Worm (Caenorhabditis elegans) whole organism, L1 larva: ENCODE data around the gene K01A11.1.

ENCODE experiments used
- C04F5.9 ChIP-seq: sonication (generic microtip); optimal IDR thresholded peaks from 2 replicates; lab custom pipeline; 2016; ENCODE audit warnings: missing genetic modification characterization, missing compliant biosample characterization
- C16A3.4 ChIP-seq: fragments of 150-350 bp; optimal IDR thresholded peaks from 2 replicates; lab custom pipeline; 2014; ENCODE audit warnings: missing biosample characterization, missing genetic modification characterization
- F16B12.6 ChIP-seq: fragments of 150-350 bp; optimal IDR thresholded peaks from 2 replicates; lab custom pipeline; 2014; ENCODE audit warnings: missing biosample characterization, missing genetic modification characterization
- blmp-1 ChIP-seq: fragments of 150-350 bp; optimal IDR thresholded peaks from 2 replicates; lab custom pipeline; 2014; ENCODE audit warnings: missing biosample characterization, missing genetic modification characterization
- efl-1 ChIP-seq, 4 experiments: fragments of 150-350 bp; optimal IDR thresholded peaks in 3 of 4; peaks in 1 of 4; 1 replicate in 1 of 4; 2 replicates in 3 of 4; lab custom pipeline; 2014; ENCODE audit warnings: missing biosample characterization in 2 of 4, missing genetic modification characterization in 2 of 4, missing genetic modification reagents in 2 of 4
- elt-2 ChIP-seq: sonication (generic microtip); optimal IDR thresholded peaks from 2 replicates; lab custom pipeline; 2016; ENCODE audit warnings: missing genetic modification characterization, mild to moderate bottlenecking, inconsistent platforms, missing compliant biosample characterization, missing genetic modification reagents
- elt-3 ChIP-seq, 6 experiments: fragments of 150-350 bp in 1 of 6; sonication (generic microtip); optimal IDR thresholded peaks; 2 replicates each; lab custom pipeline; 2017 to 2018; ENCODE audit warnings: missing biosample characterization in 6 of 6, missing genetic modification characterization in 6 of 6, inconsistent platforms in 1 of 6
- ets-5 ChIP-seq: fragments of 200-800 bp; sonication (Bioruptor generic); IDR thresholded peaks from 2 replicates; pipeline ENCODE4 v1.3.6; 2022; ENCODE audit warnings: missing genetic modification characterization, missing compliant biosample characterization
- fkh-10 ChIP-seq: sonication (generic microtip); optimal IDR thresholded peaks from 2 replicates; lab custom pipeline; 2017; ENCODE audit warnings: missing biosample characterization, missing genetic modification reagents, missing genetic modification characterization
- hlh-17 ChIP-seq: fragments of 200-800 bp; sonication (Bioruptor generic); optimal IDR thresholded peaks from 2 replicates; lab custom pipeline; 2018; ENCODE audit warnings: missing genetic modification characterization, mild to moderate bottlenecking, missing compliant biosample characterization, moderate library complexity, borderline replicate concordance
- isw-1 ChIP-seq: fragments of 200-800 bp; sonication (Bioruptor generic); IDR thresholded peaks from 2 replicates; pipeline ENCODE4 v1.3.6; 2022; ENCODE audit warnings: missing genetic modification characterization, missing compliant biosample characterization
- jun-1 ChIP-seq: fragments of 150-350 bp; optimal IDR thresholded peaks from 2 replicates; lab custom pipeline; 2014; ENCODE audit warnings: missing biosample characterization, missing genetic modification reagents, missing genetic modification characterization
- lin-14 ChIP-seq: fragments of 200-800 bp; sonication (Bioruptor generic); optimal IDR thresholded peaks from 2 replicates; lab custom pipeline; 2018; ENCODE audit warnings: mild to moderate bottlenecking, missing genetic modification characterization, moderate library complexity, missing compliant biosample characterization
- lin-39 ChIP-seq: fragments of 150-350 bp; optimal IDR thresholded peaks from 2 replicates; lab custom pipeline; 2014; ENCODE audit warnings: missing biosample characterization, missing genetic modification reagents, missing genetic modification characterization
- lir-3 ChIP-seq: sonication (generic microtip); optimal IDR thresholded peaks from 2 replicates; lab custom pipeline; 2016; ENCODE audit warnings: mild to moderate bottlenecking, missing genetic modification characterization, moderate library complexity, missing compliant biosample characterization; ENCODE audit not compliant: poor library complexity
- lsy-2 ChIP-seq, 2 experiments: fragments of 150-350 bp; optimal IDR thresholded peaks; 2 replicates each; lab custom pipeline; 2014; ENCODE audit warnings: missing biosample characterization in 2 of 2, missing genetic modification characterization in 2 of 2
- mab-9 ChIP-seq: fragments of 200-800 bp; sonication (Bioruptor generic); IDR thresholded peaks from 2 replicates; pipeline ENCODE4 v1.3.6; 2022; ENCODE audit warnings: missing genetic modification reagents, missing genetic modification characterization, missing compliant biosample characterization
- mdl-1 ChIP-seq, 2 experiments: fragments of 150-350 bp; optimal IDR thresholded peaks; 2 replicates each; lab custom pipeline; 2014 to 2017; ENCODE audit warnings: missing biosample characterization in 2 of 2, missing genetic modification characterization in 2 of 2, inconsistent platforms in 1 of 2
- mep-1 ChIP-seq: fragments of 150-350 bp; optimal IDR thresholded peaks from 2 replicates; lab custom pipeline; 2014; ENCODE audit warnings: missing biosample characterization, missing genetic modification characterization
- nhr-12 ChIP-seq: sonication (generic microtip); optimal IDR thresholded peaks from 2 replicates; lab custom pipeline; 2017; ENCODE audit warnings: missing biosample characterization, missing genetic modification characterization
- nhr-20 ChIP-seq: sonication (generic microtip); optimal IDR thresholded peaks from 2 replicates; lab custom pipeline; 2016; ENCODE audit warnings: mild to moderate bottlenecking, missing genetic modification characterization, missing compliant biosample characterization
- nhr-76 ChIP-seq: sonication (generic microtip); optimal IDR thresholded peaks from 2 replicates; lab custom pipeline; 2017; ENCODE audit warnings: missing biosample characterization, missing genetic modification characterization
- nhr-84 ChIP-seq: sonication (generic microtip); optimal IDR thresholded peaks from 2 replicates; lab custom pipeline; 2017; ENCODE audit warnings: missing biosample characterization, missing genetic modification characterization
- nhr-85 ChIP-seq: sonication (generic microtip); peaks from one replicate; lab custom pipeline; 2016; ENCODE audit warnings: missing genetic modification characterization, inconsistent platforms, missing compliant biosample characterization
- nhr-90 ChIP-seq: sonication (generic microtip); optimal IDR thresholded peaks from 2 replicates; lab custom pipeline; 2016; ENCODE audit warnings: mild to moderate bottlenecking, missing genetic modification characterization, missing compliant biosample characterization; ENCODE audit not compliant: poor library complexity
- pax-3 ChIP-seq: fragments of 200-800 bp; sonication (Bioruptor generic); optimal IDR thresholded peaks from 2 replicates; lab custom pipeline; 2018; ENCODE audit warnings: mild to moderate bottlenecking, missing genetic modification characterization, moderate library complexity, missing compliant biosample characterization
- pqm-1 ChIP-seq: sonication (generic microtip); optimal IDR thresholded peaks from 3 replicates; lab custom pipeline; 2017; ENCODE audit warnings: missing biosample characterization, missing genetic modification characterization
- snu-23 ChIP-seq: sonication (generic microtip); optimal IDR thresholded peaks from 2 replicates; lab custom pipeline; 2016; ENCODE audit warnings: missing genetic modification characterization, missing compliant biosample characterization
- sox-4 ChIP-seq: sonication (generic microtip); optimal IDR thresholded peaks from 2 replicates; lab custom pipeline; 2016; ENCODE audit warnings: missing genetic modification characterization, missing compliant biosample characterization
- sptf-1 ChIP-seq: fragments of 150-350 bp; optimal IDR thresholded peaks from 2 replicates; lab custom pipeline; 2014; ENCODE audit warnings: missing biosample characterization, missing genetic modification characterization
- unc-130 ChIP-seq: fragments of 150-350 bp; optimal IDR thresholded peaks from 2 replicates; lab custom pipeline; 2017; ENCODE audit warnings: missing biosample characterization, missing genetic modification characterization, inconsistent platforms
- unc-98 ChIP-seq: fragments of 200-800 bp; sonication (Bioruptor generic); IDR thresholded peaks from 2 replicates; pipeline ENCODE4 v1.3.6; 2022; ENCODE audit warnings: missing genetic modification characterization, missing compliant biosample characterization
- vab-15 ChIP-seq: sonication (generic microtip); optimal IDR thresholded peaks from 2 replicates; lab custom pipeline; 2017; ENCODE audit warnings: missing genotype, mild to moderate bottlenecking, missing genetic modification characterization, missing compliant biosample characterization
- xbp-1 ChIP-seq: sonication (generic microtip); optimal IDR thresholded peaks from 2 replicates; lab custom pipeline; 2016; ENCODE audit warnings: missing genetic modification characterization, missing compliant biosample characterization
- zag-1 ChIP-seq: fragments of 150-350 bp; optimal IDR thresholded peaks from 2 replicates; lab custom pipeline; 2014; ENCODE audit warnings: missing biosample characterization, missing genetic modification characterization
- ztf-4 ChIP-seq: fragments of 150-350 bp; optimal IDR thresholded peaks from 2 replicates; lab custom pipeline; 2014; ENCODE audit warnings: missing biosample characterization, missing genetic modification characterization

Gene K01A11.1

ce11 chrIII:3431385-3431784 lies at the start of gene K01A11.1:
Gene K01A11.1, minus strand, starts transcription at chrIII:3431485.
- TF ChIP-seq xbp-1: no peak
- TF ChIP-seq lin-39 (tag; lab: Kevin White, UChicago): no peak
- no peak for TF ChIP-seq sptf-1 (tag; lab: Kevin White, UChicago)
- no peak for TF ChIP-seq snu-23
- TF ChIP-seq C04F5.9 (tag; lab: Kevin White, UChicago): no peak
- no peak for TF ChIP-seq sox-4
- no peak for TF ChIP-seq unc-130 (tag; lab: Kevin White, UChicago)
- TF ChIP-seq elt-3 (tag; optimal IDR thresholded peaks at IDR 0.05; lab: Kevin White, UChicago): no peak
- no peak for TF ChIP-seq pqm-1
- TF ChIP-seq lir-3 (tag; lab: Kevin White, UChicago): no peak
- no peak for TF ChIP-seq nhr-84 (tag; lab: Kevin White, UChicago)
- TF ChIP-seq hlh-17 (GFP tag; lab: Kevin White, UChicago): no peak
- TF ChIP-seq nhr-12 (tag; lab: Kevin White, UChicago): no peak
- no peak for TF ChIP-seq nhr-76
- no peak for TF ChIP-seq zag-1 (tag; lab: Kevin White, UChicago)
- no peak for TF ChIP-seq C16A3.4 (tag; lab: Kevin White, UChicago)
- TF ChIP-seq ets-5 (GFP tag; lab: Robert Waterston, UW): no peak
- TF ChIP-seq mab-9 (GFP tag; lab: Robert Waterston, UW): no peak
- TF ChIP-seq, all 84 proteins: peak for 0

DNA sequence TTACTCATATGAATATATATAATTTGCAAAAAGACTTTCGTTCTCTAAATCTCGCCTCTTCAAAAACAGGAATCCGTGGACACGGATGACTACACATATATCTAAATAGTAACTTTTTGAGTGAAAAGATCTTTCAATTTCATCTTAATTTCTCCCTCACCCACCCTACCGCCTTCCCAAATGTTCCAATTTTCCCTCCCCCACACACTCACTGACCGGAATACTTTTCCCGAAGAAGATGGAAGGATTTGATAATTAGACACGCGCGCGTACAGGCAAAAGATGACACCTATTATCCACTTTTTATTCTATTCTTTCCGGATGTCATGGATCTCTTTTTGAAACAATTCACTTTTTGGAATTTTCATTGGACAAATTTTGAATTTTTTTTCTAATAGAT lies 49.7 kb upstream of the K01A11.1 start:
- TF ChIP-seq lir-3 (tag; lab: Kevin White, UChicago) (no peak), efl-1 (optimal IDR thresholded peaks at IDR 0.05; lab: Kevin White, UChicago) (no peak), efl-1 (GFP tag; optimal IDR thresholded peaks at IDR 0.05 in 1 of 2; lab: Kevin White, UChicago) (no peak), pqm-1 (no peak), ztf-4 (tag; lab: Kevin White, UChicago) (no peak), unc-98 (GFP tag; lab: Robert Waterston, UW) (no peak), mep-1 (peak; percentile 6), nhr-84 (tag; lab: Kevin White, UChicago) (no peak), blmp-1 (tag; lab: Kevin White, UChicago) (peak; percentile 96)

DNA sequence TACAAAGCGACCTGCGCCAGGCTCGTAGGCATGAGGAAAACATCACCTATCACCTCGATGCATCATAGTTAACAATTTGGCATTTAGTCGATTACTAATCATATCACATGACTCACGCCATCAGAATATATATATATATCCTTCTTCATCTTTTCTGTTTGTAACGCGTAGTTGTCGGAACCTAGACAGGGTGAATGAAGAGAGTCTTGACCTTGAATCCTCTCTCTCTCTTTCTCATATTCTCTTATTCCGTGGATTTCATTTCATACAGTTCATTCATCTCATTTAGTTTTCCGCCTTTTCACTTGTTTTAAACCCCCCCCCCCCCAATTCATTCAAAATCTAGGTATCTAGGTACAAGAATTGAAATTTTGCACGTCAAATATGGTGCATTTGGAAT lies 49.0 kb upstream of the K01A11.1 start:
- peak; percentile 54 for TF ChIP-seq mep-1
- TF ChIP-seq C04F5.9 (tag; lab: Kevin White, UChicago): no peak
- TF ChIP-seq F16B12.6 (tag; lab: Kevin White, UChicago): no peak
- no peak for TF ChIP-seq pax-3 (tag; lab: Kevin White, UChicago)
- TF ChIP-seq ets-5 (GFP tag; lab: Robert Waterston, UW): no peak
- TF ChIP-seq nhr-90 (tag; lab: Kevin White, UChicago): peak; percentile 47
- peak; percentile 89 for TF ChIP-seq blmp-1 (tag; lab: Kevin White, UChicago)
- peak; percentile 60 for TF ChIP-seq lin-14 (GFP tag; lab: Kevin White, UChicago)
- peak; percentile 13 for TF ChIP-seq nhr-20
- TF ChIP-seq vab-15 (tag; lab: Kevin White, UChicago): no peak
- no peak for TF ChIP-seq elt-2 (tag; lab: Kevin White, UChicago)
- peak; percentile 16 for TF ChIP-seq snu-23
- no peak for TF ChIP-seq jun-1 (tag; lab: Kevin White, UChicago)
- no peak for TF ChIP-seq fkh-10 (GFP tag; lab: Kevin White, UChicago)
- peak; percentile 1 for TF ChIP-seq unc-130 (tag; lab: Kevin White, UChicago)
- peak; percentile 63 for TF ChIP-seq nhr-85
- TF ChIP-seq mdl-1 (tag; optimal IDR thresholded peaks at IDR 0.05; lab: Kevin White, UChicago): no peak
- TF ChIP-seq lsy-2 (tag; optimal IDR thresholded peaks at IDR 0.05; lab: Kevin White, UChicago): no peak
- TF ChIP-seq elt-3 (tag; optimal IDR thresholded peaks at IDR 0.05; lab: Kevin White, UChicago): peak in 1 of 6 experiments; percentile 46
- no peak for TF ChIP-seq isw-1 (GFP tag; lab: Robert Waterston, UW)
